Worm (Caenorhabditis elegans): ENCODE measurements around the gene srsx-12.

- no peak for TF ChIP-seq snpc-4 (tag; optimal IDR thresholded peaks at IDR 0.05)
- TF ChIP-seq sptf-1 (tag; optimal IDR thresholded peaks at IDR 0.05), result no peak
- no peak for TF ChIP-seq ceh-39 (tag; optimal IDR thresholded peaks at IDR 0.05)
- no peak for TF ChIP-seq lsy-2 (tag; optimal IDR thresholded peaks at IDR 0.05)
- no peak for TF ChIP-seq unc-39 (tag; optimal IDR thresholded peaks at IDR 0.05)
- TF ChIP-seq elt-1 (tag; optimal IDR thresholded peaks at IDR 0.05; ENCODE audit: borderline replicate concordance, insufficient read depth), result no peak
- no peak for TF ChIP-seq elt-3 (tag; optimal IDR thresholded peaks at IDR 0.05)
- no peak for TF ChIP-seq mep-1 (tag; optimal IDR thresholded peaks at IDR 0.05)
- no peak for TF ChIP-seq M03D4.4 (tag; optimal IDR thresholded peaks at IDR 0.05)
- TF ChIP-seq cnd-1 (tag; optimal IDR thresholded peaks at IDR 0.05), result no peak
- no peak for TF ChIP-seq nhr-28 (tag; optimal IDR thresholded peaks at IDR 0.05)
- no peak for TF ChIP-seq flh-1 (GFP tag; optimal IDR thresholded peaks at IDR 0.05)
- no peak for TF ChIP-seq nhr-12 (tag; optimal IDR thresholded peaks at IDR 0.05)
These were observed 43.4 kb downstream of the srsx-12 start for ce11 chrV:4937337-4937736.

Measured in whole organism, mixed stage, embryonic.